Worm (Caenorhabditis elegans): ENCODE measurements around the gene str-264.

str-264 gene

ce11 chrV:15479107-15479506 lies 13.3 kb downstream of the str-264 start:
- TF ChIP-seq elt-2 (tag; optimal IDR thresholded peaks at IDR 0.05) (peak; percentile 45), pqm-1 (tag; optimal IDR thresholded peaks at IDR 0.05) (peak; percentile 68), egl-27 (tag; optimal IDR thresholded peaks at IDR 0.05) (no peak)

ce11 chrV:15478597-15478996 lies 13.8 kb downstream of the str-264 start, which contains the start of gene C06B8.2:
C06B8.2 (minus strand) TSS chrV:15478749.
- TF ChIP-seq sea-2 (GFP tag; optimal IDR thresholded peaks at IDR 0.05) (no peak), ztf-11 (tag; optimal IDR thresholded peaks at IDR 0.05) (no peak), lin-15B (tag; optimal IDR thresholded peaks at IDR 0.05) (no peak), nhr-23 (tag; optimal IDR thresholded peaks at IDR 0.05) (no peak), fkh-10 (GFP tag; optimal IDR thresholded peaks at IDR 0.05) (no peak), nhr-76 (tag; optimal IDR thresholded peaks at IDR 0.05) (no peak), pqm-1 (tag; optimal IDR thresholded peaks at IDR 0.05) (peak; percentile 54), fkh-2 (tag; optimal IDR thresholded peaks at IDR 0.05) (no peak), nhr-25 (tag; optimal IDR thresholded peaks at IDR 0.05) (no peak), lin-39 (tag; optimal IDR thresholded peaks at IDR 0.05) (no peak), elt-2 (tag; optimal IDR thresholded peaks at IDR 0.05) (peak; percentile 40), R02D3.7 (tag; optimal IDR thresholded peaks at IDR 0.05) (no peak), pha-4 (tag; optimal IDR thresholded peaks at IDR 0.05) (peak; percentile 52)

ce11 chrV:15471029-15471428 lies 21.4 kb downstream of the str-264 start, which contains the start of gene dpf-1:
dpf-1 (plus strand) TSS chrV:15471329.
- TF ChIP-seq snpc-4 (tag; optimal IDR thresholded peaks at IDR 0.05) (no peak), skn-1 (tag; optimal IDR thresholded peaks at IDR 0.05) (no peak), lsy-12 (tag; optimal IDR thresholded peaks at IDR 0.05) (no peak), ZK546.5 (tag; optimal IDR thresholded peaks at IDR 0.05) (no peak), nfya-1 (tag; optimal IDR thresholded peaks at IDR 0.05; ENCODE audit: insufficient read depth) (no peak), aly-2 (tag; optimal IDR thresholded peaks at IDR 0.05) (no peak), hmg-11 (tag; optimal IDR thresholded peaks at IDR 0.05) (no peak), lin-15B (tag; optimal IDR thresholded peaks at IDR 0.05) (no peak), daf-12 (tag; optimal IDR thresholded peaks at IDR 0.05) (no peak), lin-39 (tag; optimal IDR thresholded peaks at IDR 0.05) (no peak), nhr-237 (tag; optimal IDR thresholded peaks at IDR 0.05) (no peak), nhr-77 (tag; optimal IDR thresholded peaks at IDR 0.05) (no peak), unc-62 (GFP tag; optimal IDR thresholded peaks at IDR 0.05) (no peak), egl-5 (tag; optimal IDR thresholded peaks at IDR 0.05) (no peak)

- TF ChIP-seq nhr-28 (tag; optimal IDR thresholded peaks at IDR 0.05) = no peak
- no peak for TF ChIP-seq nhr-12 (tag; optimal IDR thresholded peaks at IDR 0.05)
- TF ChIP-seq ztf-4 (tag; optimal IDR thresholded peaks at IDR 0.05) = no peak
- no peak for TF ChIP-seq nhr-11 (tag; optimal IDR thresholded peaks at IDR 0.05)
- TF ChIP-seq pha-4 (tag; optimal IDR thresholded peaks at IDR 0.05) = no peak
- no peak for TF ChIP-seq ceh-28 (tag; optimal IDR thresholded peaks at IDR 0.05)
- no peak for TF ChIP-seq unc-39 (tag; optimal IDR thresholded peaks at IDR 0.05)
- no peak for TF ChIP-seq egl-5 (tag; optimal IDR thresholded peaks at IDR 0.05)
- no peak for TF ChIP-seq ceh-9 (tag; optimal IDR thresholded peaks at IDR 0.05)
- no peak for TF ChIP-seq hmg-11 (tag; optimal IDR thresholded peaks at IDR 0.05)
- TF ChIP-seq ama-1 (optimal IDR thresholded peaks at IDR 0.05) = no peak
- no peak for TF ChIP-seq egl-27 (tag; optimal IDR thresholded peaks at IDR 0.05)
- TF ChIP-seq nhr-23 (tag; optimal IDR thresholded peaks at IDR 0.05) = no peak
- TF ChIP-seq ZK546.5 (tag; optimal IDR thresholded peaks at IDR 0.05) = no peak
- TF ChIP-seq ceh-82 (tag; optimal IDR thresholded peaks at IDR 0.05) = no peak
- TF ChIP-seq pqm-1 (tag; optimal IDR thresholded peaks at IDR 0.05) = no peak
- TF ChIP-seq eor-1 (tag; optimal IDR thresholded peaks at IDR 0.05) = no peak
- no peak for TF ChIP-seq zag-1 (tag; optimal IDR thresholded peaks at IDR 0.05)
- no peak for TF ChIP-seq nhr-237 (tag; optimal IDR thresholded peaks at IDR 0.05)
These were observed 25.7 kb downstream of the str-264 start for ce11 chrV:15466719-15467118.

- no peak for TF ChIP-seq fos-1 (tag; optimal IDR thresholded peaks at IDR 0.05)
- no peak for TF ChIP-seq nhr-23 (tag; optimal IDR thresholded peaks at IDR 0.05)
- no peak for TF ChIP-seq egl-5 (tag; optimal IDR thresholded peaks at IDR 0.05)
- no peak for TF ChIP-seq skn-1 (tag; optimal IDR thresholded peaks at IDR 0.05)
- no peak for TF ChIP-seq lsy-12 (tag; optimal IDR thresholded peaks at IDR 0.05)
- no peak for TF ChIP-seq zag-1 (tag; optimal IDR thresholded peaks at IDR 0.05)
- no peak for TF ChIP-seq nhr-67 (tag; optimal IDR thresholded peaks at IDR 0.05)
- TF ChIP-seq nhr-77 (tag; optimal IDR thresholded peaks at IDR 0.05) = no peak
- TF ChIP-seq eor-1 (tag; optimal IDR thresholded peaks at IDR 0.05) = no peak
- TF ChIP-seq ama-1 (optimal IDR thresholded peaks at IDR 0.05) = no peak
- TF ChIP-seq unc-62 (GFP tag; optimal IDR thresholded peaks at IDR 0.05) = no peak
- no peak for TF ChIP-seq nhr-43 (tag; optimal IDR thresholded peaks at IDR 0.05; ENCODE audit: poor library complexity, severe bottlenecking)
- no peak for TF ChIP-seq elt-1 (tag; optimal IDR thresholded peaks at IDR 0.05)
- no peak for TF ChIP-seq lin-15B (tag; optimal IDR thresholded peaks at IDR 0.05)
- no peak for TF ChIP-seq pha-4 (tag; optimal IDR thresholded peaks at IDR 0.05)
- TF ChIP-seq elt-2 (tag; optimal IDR thresholded peaks at IDR 0.05) = no peak
These were observed 26.4 kb downstream of the str-264 start for ce11 chrV:15466017-15466416.

All from whole organism, L3 larva.